Fruit fly (Drosophila melanogaster) whole organism, embryonic: Measurements from ENCODE around the gene CG33664.
A peak's percentile ranks its signal among the peaks of the same experiment; 100 is the strongest.

Source experiments
- Aef1 ChIP-seq: fragments of 200-800 bp; sonication (Bioruptor generic); IDR thresholded peaks from 3 replicates; pipeline ENCODE4 v1.3.6; 2022; ENCODE audit warnings: missing biosample characterization, missing genetic modification characterization
- BEAF-32 ChIP-seq: fragments of 200-800 bp; sonication (Bioruptor generic); optimal IDR thresholded peaks from 3 replicates; lab custom pipeline; 2017; ENCODE audit warnings: missing biosample characterization, missing genetic modification characterization, mild to moderate bottlenecking, moderate library complexity, missing genetic modification reagents
- Bgb ChIP-seq: fragments of 200-800 bp; sonication (Bioruptor generic); IDR thresholded peaks from 2 replicates; pipeline ENCODE4 v1.3.6; 2022; ENCODE audit warnings: missing biosample characterization, missing genetic modification characterization; ENCODE audit not compliant: partially characterized antibody
- CG10147 ChIP-seq: fragments of 200-800 bp; sonication (Bioruptor generic); optimal IDR thresholded peaks from 2 replicates; lab custom pipeline; 2019; ENCODE audit warnings: missing biosample characterization, mild to moderate bottlenecking, missing genetic modification characterization, moderate library complexity
- CG10462 ChIP-seq: fragments of 200-800 bp; sonication (Bioruptor generic); optimal IDR thresholded peaks from 2 replicates; lab custom pipeline; 2016; ENCODE audit warnings: missing biosample characterization, missing genetic modification characterization
- CG11696 ChIP-seq: fragments of 200-800 bp; sonication (Bioruptor generic); IDR thresholded peaks from 2 replicates; pipeline ENCODE4 v1.3.6; 2022; ENCODE audit warnings: missing biosample characterization, missing genetic modification characterization
- CG12299 ChIP-seq: fragments of 200-800 bp; sonication (Bioruptor generic); optimal IDR thresholded peaks from 2 replicates; lab custom pipeline; 2018; ENCODE audit warnings: missing biosample characterization, mild to moderate bottlenecking, missing genetic modification characterization
- CG13624 ChIP-seq: fragments of 200-800 bp; sonication (Bioruptor generic); optimal IDR thresholded peaks from 2 replicates; lab custom pipeline; 2016; ENCODE audit warnings: missing biosample characterization, missing genetic modification characterization
- CG15073 ChIP-seq: fragments of 200-800 bp; sonication (Bioruptor generic); optimal IDR thresholded peaks from 2 replicates; lab custom pipeline; 2016; ENCODE audit warnings: missing biosample characterization, missing genetic modification characterization
- CG1832 ChIP-seq: fragments of 200-800 bp; sonication (Bioruptor generic); optimal IDR thresholded peaks from 2 replicates; lab custom pipeline; 2017; ENCODE audit warnings: missing biosample characterization, mild to moderate bottlenecking, missing genetic modification characterization, inconsistent platforms
- CG30403 ChIP-seq: fragments of 200-800 bp; sonication (Bioruptor generic); optimal IDR thresholded peaks from 3 replicates; lab custom pipeline; 2016; ENCODE audit warnings: missing biosample characterization, missing genetic modification characterization
- CG3065 ChIP-seq: fragments of 200-800 bp; sonication (Bioruptor generic); optimal IDR thresholded peaks from 2 replicates; lab custom pipeline; 2016; ENCODE audit warnings: missing biosample characterization, missing genetic modification characterization
- CG31224 ChIP-seq: fragments of 200-800 bp; sonication (Bioruptor generic); IDR thresholded peaks from 2 replicates; pipeline ENCODE4 v1.3.6; 2022; ENCODE audit warnings: missing biosample characterization, missing genetic modification characterization
- CG33557 ChIP-seq: fragments of 200-800 bp; sonication (Bioruptor generic); optimal IDR thresholded peaks from 2 replicates; lab custom pipeline; 2019; ENCODE audit warnings: missing biosample characterization, mild to moderate bottlenecking, missing genetic modification characterization, moderate library complexity
- CG3838 ChIP-seq: fragments of 200-800 bp; sonication (Bioruptor generic); optimal IDR thresholded peaks from 3 replicates; lab custom pipeline; 2016; ENCODE audit warnings: missing biosample characterization, missing genetic modification characterization
- CG4360 ChIP-seq: fragments of 200-800 bp; sonication (Bioruptor generic); IDR thresholded peaks from 2 replicates; pipeline ENCODE4 v1.3.6; 2022; ENCODE audit warnings: missing biosample characterization, missing genetic modification characterization
- CG4404 ChIP-seq: fragments of 200-800 bp; sonication (Bioruptor generic); IDR thresholded peaks from 2 replicates; pipeline ENCODE4 v1.3.6; 2022; ENCODE audit warnings: missing biosample characterization, missing genetic modification characterization
- CG7786 ChIP-seq: fragments of 200-800 bp; sonication (Bioruptor generic); optimal IDR thresholded peaks from 2 replicates; lab custom pipeline; 2016; ENCODE audit warnings: missing biosample characterization, missing genetic modification characterization
- CG7928 ChIP-seq: fragments of 200-800 bp; sonication (Bioruptor generic); optimal IDR thresholded peaks from 2 replicates; lab custom pipeline; 2017; ENCODE audit warnings: missing biosample characterization, mild to moderate bottlenecking, missing genetic modification characterization
- CG8290 ChIP-seq, 3 experiments: fragments of 200-800 bp; sonication (Bioruptor generic); optimal IDR thresholded peaks; 2 replicates each; lab custom pipeline; 2016 to 2019; ENCODE audit warnings: missing biosample characterization in 3 of 3, missing genetic modification characterization in 3 of 3, mild to moderate bottlenecking in 2 of 3, moderate library complexity in 1 of 3
- CHES-1-like ChIP-seq: fragments of 200-800 bp; sonication (Bioruptor generic); optimal IDR thresholded peaks from 2 replicates; lab custom pipeline; 2016; ENCODE audit warnings: missing biosample characterization, missing genetic modification characterization
- Dad ChIP-seq: fragments of 200-800 bp; sonication (Bioruptor generic); optimal IDR thresholded peaks from 3 replicates; lab custom pipeline; 2016; ENCODE audit warnings: missing biosample characterization, missing genetic modification characterization
- Dek ChIP-seq: fragments of 200-800 bp; sonication (Bioruptor generic); optimal IDR thresholded peaks from 3 replicates; lab custom pipeline; 2019; ENCODE audit warnings: missing biosample characterization, mild to moderate bottlenecking, missing genetic modification characterization, moderate library complexity
- ERR ChIP-seq: fragments of 200-800 bp; sonication (Bioruptor generic); optimal IDR thresholded peaks from 2 replicates; lab custom pipeline; 2016; ENCODE audit warnings: missing biosample characterization, missing genetic modification characterization
- Fer2 ChIP-seq: fragments of 200-800 bp; sonication (Bioruptor generic); optimal IDR thresholded peaks from 2 replicates; lab custom pipeline; 2018; ENCODE audit warnings: missing biosample characterization, mild to moderate bottlenecking, missing genetic modification characterization, moderate library complexity
- HLH54F ChIP-seq: fragments of 200-800 bp; sonication (Bioruptor generic); optimal IDR thresholded peaks from 3 replicates; lab custom pipeline; 2016; ENCODE audit warnings: missing biosample characterization, missing genetic modification characterization
- Hand ChIP-seq: fragments of 200-800 bp; sonication (Bioruptor generic); optimal IDR thresholded peaks from 2 replicates; lab custom pipeline; 2017; ENCODE audit warnings: mild to moderate bottlenecking, missing biosample characterization, missing genetic modification reagents, missing genetic modification characterization
- Hmx ChIP-seq: fragments of 200-800 bp; sonication (Bioruptor generic); optimal IDR thresholded peaks from 2 replicates; lab custom pipeline; 2016; ENCODE audit warnings: missing biosample characterization, missing genetic modification characterization
- Ptx1 ChIP-seq: fragments of 200-800 bp; sonication (Bioruptor generic); IDR thresholded peaks from 2 replicates; pipeline ENCODE4 v1.3.6; 2022; ENCODE audit warnings: missing biosample characterization, missing genetic modification characterization
- Sox102F ChIP-seq: fragments of 200-800 bp; sonication (Bioruptor generic); optimal IDR thresholded peaks from 2 replicates; lab custom pipeline; 2018; ENCODE audit warnings: missing biosample characterization, mild to moderate bottlenecking, missing genetic modification characterization, moderate library complexity
- TFAM ChIP-seq: fragments of 200-800 bp; sonication (Bioruptor generic); optimal IDR thresholded peaks from 2 replicates; lab custom pipeline; 2017; ENCODE audit warnings: missing biosample characterization, missing genetic modification characterization, inconsistent platforms
- Usf ChIP-seq: fragments of 200-800 bp; sonication (Bioruptor generic); optimal IDR thresholded peaks from 2 replicates; lab custom pipeline; 2017; ENCODE audit warnings: missing genotype, missing biosample characterization, missing genetic modification characterization
- Vsx1 ChIP-seq: fragments of 200-800 bp; sonication (Bioruptor generic); optimal IDR thresholded peaks from 2 replicates; lab custom pipeline; 2017; ENCODE audit warnings: missing biosample characterization, mild to moderate bottlenecking, missing genetic modification characterization, missing genetic modification reagents
- bbx ChIP-seq: fragments of 200-800 bp; sonication (Bioruptor generic); IDR thresholded peaks from 2 replicates; pipeline ENCODE4 v1.3.6; 2022; ENCODE audit warnings: missing biosample characterization, missing genetic modification characterization; ENCODE audit not compliant: partially characterized antibody
- crc ChIP-seq: fragments of 200-800 bp; sonication (Bioruptor generic); optimal IDR thresholded peaks from 2 replicates; lab custom pipeline; 2016; ENCODE audit warnings: missing biosample characterization, missing genetic modification characterization
- cwo ChIP-seq: fragments of 200-800 bp; sonication (Bioruptor generic); optimal IDR thresholded peaks from 3 replicates; lab custom pipeline; 2017; ENCODE audit warnings: missing biosample characterization, missing genetic modification characterization, mild to moderate bottlenecking, moderate library complexity, missing genetic modification reagents
- danr ChIP-seq: fragments of 200-800 bp; sonication (Bioruptor generic); IDR thresholded peaks from 2 replicates; pipeline ENCODE4 v1.3.6; 2022; ENCODE audit warnings: missing biosample characterization, missing genetic modification characterization
- dysf ChIP-seq: fragments of 200-800 bp; sonication (Bioruptor generic); IDR thresholded peaks from 3 replicates; pipeline ENCODE4 v1.3.6; 2022; ENCODE audit warnings: missing biosample characterization, missing genetic modification characterization
- kay ChIP-seq: fragments of 200-800 bp; sonication (Bioruptor generic); optimal IDR thresholded peaks from 2 replicates; lab custom pipeline; 2016; ENCODE audit warnings: missing biosample characterization, missing genetic modification characterization
- luna ChIP-seq: fragments of 200-800 bp; sonication (Bioruptor generic); optimal IDR thresholded peaks from 2 replicates; lab custom pipeline; 2016; ENCODE audit warnings: missing biosample characterization, missing genetic modification characterization
- mirr ChIP-seq: fragments of 200-800 bp; sonication (Bioruptor generic); optimal IDR thresholded peaks from 3 replicates; lab custom pipeline; 2018; ENCODE audit warnings: missing biosample characterization, mild to moderate bottlenecking, missing genetic modification characterization
- ro ChIP-seq: fragments of 200-800 bp; sonication (Bioruptor generic); IDR thresholded peaks from 2 replicates; pipeline ENCODE4 v1.3.6; 2022; ENCODE audit warnings: missing biosample characterization, missing genetic modification characterization
- sens-2 ChIP-seq: fragments of 200-800 bp; sonication (Bioruptor generic); IDR thresholded peaks from 2 replicates; pipeline ENCODE4 v1.3.6; 2022; ENCODE audit warnings: missing biosample characterization, missing genetic modification characterization
- sob ChIP-seq: fragments of 200-800 bp; sonication (Bioruptor generic); IDR thresholded peaks from 2 replicates; pipeline ENCODE4 v1.3.6; 2022; ENCODE audit warnings: missing biosample characterization, missing genetic modification characterization
- unpg ChIP-seq: fragments of 200-800 bp; sonication (Bioruptor generic); optimal IDR thresholded peaks from 3 replicates; lab custom pipeline; 2018; ENCODE audit warnings: missing biosample characterization, mild to moderate bottlenecking, missing genetic modification characterization, moderate library complexity
- usp ChIP-seq: fragments of >200 bp; optimal IDR thresholded peaks from 2 replicates; lab custom pipeline; 2017; ENCODE audit warnings: missing biosample characterization, missing genetic modification characterization
- vfl ChIP-seq: fragments of 200-800 bp; sonication (Bioruptor generic); optimal IDR thresholded peaks from 2 replicates; lab custom pipeline; 2016; ENCODE audit warnings: missing biosample characterization, missing genetic modification characterization
- vnd ChIP-seq: fragments of 200-800 bp; sonication (Bioruptor generic); IDR thresholded peaks from 3 replicates; pipeline ENCODE4 v1.3.6; 2022; ENCODE audit warnings: missing biosample characterization, missing genetic modification characterization; ENCODE audit not compliant: partially characterized antibody
- vvl ChIP-seq: fragments of 200-800 bp; sonication (Bioruptor generic); IDR thresholded peaks from 2 replicates; pipeline ENCODE4 v1.3.6; 2022; ENCODE audit warnings: missing biosample characterization, missing genetic modification characterization

The CG33664 gene

dm6 chrX:6343786-6344537 lies 40.1 kb upstream of the CG33664 start (continued):
- no peak for TF ChIP-seq Hand (GFP tag; lab: Kevin White, UChicago)
- no peak for TF ChIP-seq CG8290 (GFP tag; optimal IDR thresholded peaks at IDR 0.05; lab: Kevin White, UChicago)
- no peak for TF ChIP-seq CG8290 (tag; optimal IDR thresholded peaks at IDR 0.05; lab: Kevin White, UChicago)
- TF ChIP-seq Dek (tag; lab: Kevin White, UChicago), result no peak
- no peak for TF ChIP-seq cwo
- TF ChIP-seq CG12299 (tag; lab: Kevin White, UChicago), result no peak
- TF ChIP-seq CG10147 (GFP tag; lab: Kevin White, UChicago), result no peak
- TF ChIP-seq sob (GFP tag; lab: Robert Waterston, UW), result peak; percentile 42; the same call in 1 of the 2 replicates
- TF ChIP-seq vvl (GFP tag; lab: Robert Waterston, UW), result peak; percentile 77
- no peak for TF ChIP-seq CG11696 (GFP tag; lab: Robert Waterston, UW)
- no peak for TF ChIP-seq Vsx1 (GFP tag; lab: Kevin White, UChicago)
- no peak for TF ChIP-seq CG7928 (GFP tag; lab: Kevin White, UChicago)
- TF ChIP-seq vfl, result no peak
- peak; percentile 7 for TF ChIP-seq CG30403 (GFP tag; lab: Kevin White, UChicago)
- TF ChIP-seq ro (GFP tag; lab: Robert Waterston, UW), result peak; percentile 34; the same call in 1 of the 2 replicates
- 0 out of 2 replicates have a peak, but pooled peaks have one; percentile 41 for TF ChIP-seq CG4360 (GFP tag; lab: Robert Waterston, UW)
- no peak for TF ChIP-seq CG13624 (GFP tag; lab: Kevin White, UChicago)
- TF ChIP-seq CG10462 (GFP tag; lab: Kevin White, UChicago), result no peak
- TF ChIP-seq luna (GFP tag; lab: Kevin White, UChicago), result no peak
- TF ChIP-seq kay (GFP tag; lab: Kevin White, UChicago), result no peak
- TF ChIP-seq vnd, result no peak
- peak; percentile 25; the same call in 1 of the 2 replicates for TF ChIP-seq Bgb
- no peak for TF ChIP-seq mirr (GFP tag; lab: Kevin White, UChicago)
- no peak for TF ChIP-seq CG15073 (GFP tag; lab: Kevin White, UChicago)
- TF ChIP-seq ERR (GFP tag; lab: Kevin White, UChicago), result no peak
- no peak for TF ChIP-seq Hmx
- TF ChIP-seq BEAF-32 (GFP tag; lab: Kevin White, UChicago), result no peak
- TF ChIP-seq CG4404 (GFP tag; lab: Robert Waterston, UW), result no peak
- TF ChIP-seq TFAM (GFP tag; lab: Kevin White, UChicago), result no peak
- TF ChIP-seq HLH54F (GFP tag; lab: Kevin White, UChicago), result no peak
- TF ChIP-seq sens-2 (GFP tag; lab: Robert Waterston, UW), result peak; percentile 57
- no peak for TF ChIP-seq CG1832 (GFP tag; lab: Kevin White, UChicago)
- peak; percentile 59; the same call in 2 of the 3 replicates for TF ChIP-seq dysf
- no peak for TF ChIP-seq CG33557 (GFP tag; lab: Kevin White, UChicago)
- TF ChIP-seq danr (GFP tag; lab: Robert Waterston, UW), result no peak; the same call in 1 of the 2 replicates
- no peak for TF ChIP-seq Fer2
- peak; percentile 78 for TF ChIP-seq Ptx1 (GFP tag; lab: Robert Waterston, UW)
- TF ChIP-seq unpg, result peak; percentile 10
- peak; percentile 40; the same call in 2 of the 3 replicates for TF ChIP-seq Aef1 (GFP tag; lab: Robert Waterston, UW)
- TF ChIP-seq CHES-1-like (GFP tag; lab: Kevin White, UChicago), result no peak
- TF ChIP-seq CG3065 (GFP tag; lab: Kevin White, UChicago), result no peak
- no peak for TF ChIP-seq CG3838 (GFP tag; lab: Kevin White, UChicago)
- TF ChIP-seq Dad (GFP tag; lab: Kevin White, UChicago), result peak; percentile 13
- TF ChIP-seq Usf (GFP tag; lab: Kevin White, UChicago), result no peak
- TF ChIP-seq usp, result no peak
- TF ChIP-seq crc, result no peak
- TF ChIP-seq CG7786 (GFP tag; lab: Kevin White, UChicago), result no peak
- TF ChIP-seq Sox102F (GFP tag; lab: Kevin White, UChicago), result peak; percentile 63
- TF ChIP-seq CG31224 (GFP tag; lab: Robert Waterston, UW), result no peak
- TF ChIP-seq bbx, result no peak
